Fruit fly (Drosophila melanogaster) whole organism, embryonic: ENCODE measurements around the gene CG13001.

Experiments
- BEAF-32 ChIP-seq: fragments of 200-800 bp; sonication (Bioruptor generic); optimal IDR thresholded peaks from 3 replicates; lab custom pipeline; 2017; ENCODE audit warnings: missing biosample characterization, missing genetic modification characterization, mild to moderate bottlenecking, moderate library complexity, missing genetic modification reagents
- CG10209 ChIP-seq: fragments of 200-800 bp; sonication (Bioruptor generic); optimal IDR thresholded peaks from 3 replicates; lab custom pipeline; 2017; ENCODE audit warnings: missing biosample characterization, mild to moderate bottlenecking, missing genetic modification characterization, missing genetic modification reagents
- CG32532 ChIP-seq: fragments of 200-800 bp; sonication (Bioruptor generic); IDR thresholded peaks from 2 replicates; pipeline ENCODE4 v1.3.6; 2022; ENCODE audit warnings: missing biosample characterization, missing genetic modification characterization
- CG7271 ChIP-seq: fragments of 200-800 bp; sonication (Bioruptor generic); optimal IDR thresholded peaks from 2 replicates; lab custom pipeline; 2018; ENCODE audit warnings: missing biosample characterization, mild to moderate bottlenecking, missing genetic modification characterization, moderate library complexity
- CG8388 ChIP-seq: fragments of 200-800 bp; sonication (Bioruptor generic); optimal IDR thresholded peaks from 2 replicates; lab custom pipeline; 2019; ENCODE audit warnings: missing biosample characterization, mild to moderate bottlenecking, missing genetic modification characterization, moderate library complexity
- Camta ChIP-seq: fragments of 200-800 bp; sonication (Bioruptor generic); optimal IDR thresholded peaks from 2 replicates; lab custom pipeline; 2016; ENCODE audit warnings: missing biosample characterization, missing genetic modification characterization
- Rx ChIP-seq: fragments of 200-800 bp; sonication (Bioruptor generic); IDR thresholded peaks from 2 replicates; pipeline ENCODE4 v1.3.6; 2022; ENCODE audit warnings: missing biosample characterization, missing genetic modification characterization
- ap ChIP-seq: fragments of 200-800 bp; sonication (Bioruptor generic); IDR thresholded peaks from 2 replicates; pipeline ENCODE4 v1.3.6; 2022; ENCODE audit warnings: missing biosample characterization, missing genetic modification characterization
- crp ChIP-seq, 2 experiments: fragments of 200-800 bp; sonication (Bioruptor generic); optimal IDR thresholded peaks; 2 replicates in 1 of 2; 3 replicates in 1 of 2; lab custom pipeline; 2017; ENCODE audit warnings: missing biosample characterization in 2 of 2, missing genetic modification characterization in 2 of 2, mild to moderate bottlenecking in 1 of 2, moderate library complexity in 1 of 2
- fru ChIP-seq: fragments of >200 bp; optimal IDR thresholded peaks from 2 replicates; lab custom pipeline; 2017
- kni ChIP-seq: fragments of 200-800 bp; sonication (Bioruptor generic); optimal IDR thresholded peaks from 3 replicates; lab custom pipeline; 2017; ENCODE audit warnings: mild to moderate bottlenecking, missing biosample characterization, missing genetic modification reagents, missing genetic modification characterization
- maf-S ChIP-seq: fragments of 200-800 bp; sonication (Bioruptor generic); optimal IDR thresholded peaks from 2 replicates; lab custom pipeline; 2016; ENCODE audit warnings: missing biosample characterization, missing genetic modification characterization
- nerfin-1 ChIP-seq: fragments of 200-800 bp; sonication (Bioruptor generic); optimal IDR thresholded peaks from 3 replicates; lab custom pipeline; 2019; ENCODE audit warnings: missing biosample characterization, mild to moderate bottlenecking, missing genetic modification characterization, moderate library complexity
- psq ChIP-seq: fragments of 200-800 bp; sonication (Bioruptor generic); optimal IDR thresholded peaks from 2 replicates; lab custom pipeline; 2017; ENCODE audit warnings: missing biosample characterization, missing genetic modification characterization

- TF ChIP-seq kni (GFP tag; lab: Kevin White, UChicago) (no peak), BEAF-32 (GFP tag; lab: Kevin White, UChicago) (no peak), CG32532 (GFP tag; lab: Robert Waterston, UW) (peak; percentile 78), Rx (GFP tag; lab: Robert Waterston, UW) (0 out of 2 replicates have a peak, but pooled peaks have one; percentile 30), fru (lab: Kevin White, UChicago) (no peak), psq (GFP tag; lab: Kevin White, UChicago) (no peak), CG8388 (GFP tag; lab: Kevin White, UChicago) (peak; percentile 45), CG10209 (GFP tag; lab: Kevin White, UChicago) (peak; percentile 55), maf-S (GFP tag; lab: Kevin White, UChicago) (no peak), crp (GFP tag; optimal IDR thresholded peaks at IDR 0.05; lab: Kevin White, UChicago) (no peak), ap (GFP tag; lab: Robert Waterston, UW) (peak; percentile 48), nerfin-1 (tag; lab: Kevin White, UChicago) (peak; percentile 50), Camta (peak; percentile 32), CG7271 (tag; lab: Kevin White, UChicago) (no peak)
Observed at dm6 chrX:16930465-16931286, 12.0 kb downstream of the CG13001 start.
